Worm (Caenorhabditis elegans): Measurements from ENCODE around the gene kel-8.
"Not testable (repeated sequence)": the region's sequence is repeated elsewhere in the genome, so short reads cannot be mapped to it uniquely, and the experiment has no call there.

Gene kel-8

ce11 chrV:2671155-2671554 is at the start of gene kel-8:
TSS of gene kel-8 (plus strand) at chrV:2671455.
- no peak for TF ChIP-seq unc-62 (GFP tag; optimal IDR thresholded peaks at IDR 0.05)

DNA sequence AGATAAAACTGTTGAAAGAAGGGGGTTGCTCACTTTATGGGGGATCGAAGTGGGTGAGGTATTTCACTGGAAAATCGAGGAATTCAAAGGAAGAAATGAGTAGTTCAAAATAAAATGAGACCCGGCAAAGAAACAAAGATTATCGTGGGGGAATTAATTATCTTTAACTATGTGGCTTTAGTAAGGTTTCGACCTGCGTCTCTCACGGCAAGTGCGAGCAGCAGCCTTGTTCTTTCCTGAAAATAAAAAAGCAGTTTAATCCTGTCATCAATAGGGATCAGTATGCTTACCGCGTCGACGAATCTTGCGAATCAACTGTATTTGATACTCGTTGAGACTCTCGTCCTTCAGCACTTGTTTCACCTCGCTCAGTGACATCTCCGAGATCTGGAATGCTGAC is 49.4 kb upstream of the kel-8 start, which contains the start of gene srh-271:
srh-271 (minus strand) TSS at position 101 of the 400 bp plus-strand sequence.
- TF ChIP-seq unc-62 (GFP tag; optimal IDR thresholded peaks at IDR 0.05), result no peak

- no peak for TF ChIP-seq unc-62 (GFP tag; optimal IDR thresholded peaks at IDR 0.05)
Measured at ce11 chrV:2623765-2624164, 47.5 kb upstream of the kel-8 start.

DNA sequence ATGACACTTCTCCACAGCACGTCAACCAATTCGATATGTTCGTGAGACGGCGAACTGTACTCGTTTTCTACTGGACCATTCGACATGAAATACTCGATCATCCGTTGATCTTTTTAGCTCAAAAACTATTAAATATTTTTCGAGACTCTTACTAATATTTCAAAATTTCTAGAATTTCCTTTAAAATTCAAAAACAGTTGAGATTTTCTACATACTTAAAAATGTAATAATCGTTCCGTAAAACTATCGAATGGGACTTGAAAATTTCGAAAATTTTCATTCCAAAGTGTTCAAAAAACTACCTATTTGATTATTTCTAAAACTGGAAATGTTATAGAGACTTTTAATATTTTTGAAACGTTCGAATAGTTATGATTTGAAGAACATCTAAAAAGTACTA is 45.9 kb upstream of the kel-8 start, which contains the start of gene sknr-1:
sknr-1 (minus strand) TSS at position 101 of the 400 bp plus-strand sequence.
- TF ChIP-seq unc-62 (GFP tag; optimal IDR thresholded peaks at IDR 0.05), result not testable (repeated sequence)

- TF ChIP-seq unc-62 (GFP tag; optimal IDR thresholded peaks at IDR 0.05), result no peak
Measured at ce11 chrV:2638545-2638944, 32.7 kb upstream of the kel-8 start, which contains the start of gene W02H5.19. TSS of gene W02H5.19 (plus strand) at chrV:2638890.

DNA sequence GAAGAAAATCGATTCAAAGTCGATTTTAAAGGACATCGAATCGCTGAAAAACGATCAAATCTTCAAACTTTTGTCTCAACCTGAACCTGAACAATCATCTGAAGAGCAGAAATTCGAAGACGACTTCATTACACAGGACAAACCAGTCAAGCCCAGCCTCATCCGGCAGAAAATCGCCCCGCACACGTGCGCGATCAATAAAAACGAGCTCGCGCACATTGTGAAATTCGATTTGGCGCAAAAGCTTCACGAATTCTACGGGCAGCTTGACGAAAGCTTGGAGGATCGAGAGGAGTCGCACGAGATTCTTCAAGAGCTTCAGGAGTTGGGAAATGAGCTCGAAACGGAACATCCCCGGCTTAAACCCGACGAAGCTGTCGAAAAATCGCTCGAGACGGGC is 32.2 kb upstream of the kel-8 start, which contains the start of gene W02H5.2:
W02H5.2 (plus strand) TSS at position 301 of the 400 bp plus-strand sequence.
- no peak for TF ChIP-seq unc-62 (GFP tag; optimal IDR thresholded peaks at IDR 0.05)

DNA sequence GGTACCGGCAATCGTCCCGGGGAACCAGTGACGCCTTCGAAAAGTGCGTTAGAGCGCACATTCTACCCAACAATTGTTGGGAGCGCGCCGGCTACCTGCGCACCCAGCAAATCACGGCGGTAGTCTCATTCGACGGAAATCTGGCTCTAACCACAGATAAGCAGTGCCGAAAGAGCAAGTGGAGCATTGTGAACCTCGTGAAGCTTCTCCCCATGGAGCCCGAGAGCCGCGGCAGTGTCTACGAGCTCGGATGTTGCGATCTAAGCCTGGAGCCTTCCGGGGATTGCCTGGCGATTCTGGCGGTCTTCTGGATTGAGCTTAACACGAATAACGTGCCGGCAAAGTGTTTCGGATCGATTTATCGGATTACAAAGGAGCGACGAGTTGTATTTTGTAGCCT is 31.7 kb upstream of the kel-8 start:
- TF ChIP-seq unc-62 (GFP tag; optimal IDR thresholded peaks at IDR 0.05), result no peak

- no peak for TF ChIP-seq unc-62 (GFP tag; optimal IDR thresholded peaks at IDR 0.05)
Measured at ce11 chrV:2646067-2646466, 25.2 kb upstream of the kel-8 start.

DNA sequence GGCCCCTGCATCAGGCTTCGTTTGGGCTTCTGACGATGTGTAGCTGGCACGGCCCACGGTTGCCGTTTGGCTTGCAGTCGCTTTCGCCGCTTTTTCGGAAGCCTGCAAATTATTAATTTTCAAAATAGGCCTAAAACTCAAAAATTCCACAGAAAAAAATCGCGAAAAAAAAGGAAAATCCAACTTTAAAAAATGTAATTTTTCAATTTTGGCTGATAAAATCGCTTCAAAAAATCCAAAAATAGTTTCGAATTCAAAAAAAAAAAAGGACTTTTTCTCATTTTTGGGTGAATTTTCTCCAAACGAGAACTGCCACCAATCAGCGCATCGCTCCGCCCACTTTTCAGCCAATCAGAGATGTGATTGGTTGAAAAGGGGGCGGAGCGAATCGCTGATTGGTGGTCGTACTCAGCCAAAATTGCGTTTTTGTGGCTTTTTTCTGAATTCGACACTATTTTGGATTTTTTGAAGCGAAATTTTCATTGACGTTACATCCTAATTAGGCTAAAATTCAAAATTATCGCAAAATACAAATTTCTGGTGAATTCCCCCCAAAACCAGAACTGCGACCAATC is 23.9 kb upstream of the kel-8 start:
- TF ChIP-seq unc-62 (GFP tag; optimal IDR thresholded peaks at IDR 0.05), result no peak

- no peak for TF ChIP-seq unc-62 (GFP tag; optimal IDR thresholded peaks at IDR 0.05)
Measured at ce11 chrV:2650980-2651379, 20.3 kb upstream of the kel-8 start.

ce11 chrV:2652557-2653133 is 18.6 kb upstream of the kel-8 start, which contains the start of the genes W02H5.8 and angl-1:
TSS of gene W02H5.8 (minus strand) at chrV:2652657.
TSS of gene angl-1 (plus strand) at chrV:2653083.
- TF ChIP-seq unc-62 (GFP tag; optimal IDR thresholded peaks at IDR 0.05), result no peak

ce11 chrV:2656159-2656558 is 15.1 kb upstream of the kel-8 start:
- no peak for TF ChIP-seq unc-62 (GFP tag; optimal IDR thresholded peaks at IDR 0.05)

DNA sequence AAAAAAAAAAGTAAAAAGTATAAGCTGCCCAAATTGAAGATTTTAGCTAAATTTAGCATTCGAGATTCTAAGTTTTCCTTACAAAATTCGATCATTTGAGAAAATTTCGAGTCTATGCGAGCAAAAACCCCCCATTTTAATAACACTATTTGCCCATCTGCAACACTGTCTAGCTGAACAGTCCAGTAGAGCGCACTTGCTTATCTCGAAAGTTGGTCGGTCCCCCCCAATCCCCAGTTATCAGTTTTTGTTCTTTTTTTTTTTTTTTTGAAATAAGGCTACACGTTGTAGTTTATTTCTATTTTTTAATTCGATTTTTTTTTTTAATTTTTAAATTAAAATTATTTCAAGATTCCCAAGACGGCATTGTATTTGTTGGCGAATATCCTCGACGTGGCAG is 13.6 kb upstream of the kel-8 start:
- no peak for TF ChIP-seq unc-62 (GFP tag; optimal IDR thresholded peaks at IDR 0.05)

DNA sequence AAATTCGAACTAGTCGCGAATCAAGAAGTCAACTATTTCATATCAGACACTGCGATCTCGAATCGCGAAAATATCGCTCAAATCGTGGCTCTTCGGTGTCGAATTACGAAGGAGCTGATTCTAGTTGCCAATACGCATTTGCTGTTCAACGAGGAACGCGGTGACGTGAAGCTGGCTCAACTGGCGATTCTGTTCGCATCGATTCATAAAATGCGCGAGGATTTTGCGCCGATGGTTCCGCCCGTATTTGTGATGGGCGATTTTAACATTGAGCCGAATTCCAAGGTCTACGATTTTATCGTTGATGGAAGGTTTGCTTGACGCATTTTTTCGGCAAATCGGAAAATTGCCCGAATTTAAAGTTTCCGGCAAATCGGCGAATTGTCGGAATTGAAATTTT is 10.8 kb upstream of the kel-8 start:
- TF ChIP-seq unc-62 (GFP tag; optimal IDR thresholded peaks at IDR 0.05), result no peak

DNA sequence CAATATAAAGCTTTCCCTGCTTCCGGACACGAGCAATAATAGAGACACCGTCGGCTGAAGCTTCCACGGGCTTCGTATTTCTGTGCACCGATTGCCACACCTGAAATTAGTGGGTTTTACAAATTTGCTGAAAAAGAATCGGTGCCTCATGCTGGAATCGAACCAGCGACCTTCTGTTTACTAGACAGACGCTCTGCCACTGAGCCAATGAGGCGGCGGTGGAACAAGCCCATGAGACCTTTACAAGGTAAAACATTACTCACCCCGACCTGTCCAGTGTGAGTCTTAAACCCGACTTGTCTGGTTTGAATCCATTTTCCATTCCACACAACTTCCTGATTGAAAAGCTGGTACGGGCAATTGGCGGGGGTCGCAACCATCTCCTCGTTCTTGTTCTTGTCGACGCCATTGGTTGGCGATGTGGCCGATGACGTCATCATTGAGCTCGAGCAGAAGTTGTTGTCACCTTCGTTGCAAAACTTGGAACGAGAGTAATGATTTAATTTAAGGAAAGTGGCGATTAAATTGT is 6.7 kb upstream of the kel-8 start, which contains the start of gene ndx-2:
ndx-2 (minus strand) TSS at position 479 of the 529 bp plus-strand sequence.
- TF ChIP-seq unc-62 (GFP tag; optimal IDR thresholded peaks at IDR 0.05), result no peak

DNA sequence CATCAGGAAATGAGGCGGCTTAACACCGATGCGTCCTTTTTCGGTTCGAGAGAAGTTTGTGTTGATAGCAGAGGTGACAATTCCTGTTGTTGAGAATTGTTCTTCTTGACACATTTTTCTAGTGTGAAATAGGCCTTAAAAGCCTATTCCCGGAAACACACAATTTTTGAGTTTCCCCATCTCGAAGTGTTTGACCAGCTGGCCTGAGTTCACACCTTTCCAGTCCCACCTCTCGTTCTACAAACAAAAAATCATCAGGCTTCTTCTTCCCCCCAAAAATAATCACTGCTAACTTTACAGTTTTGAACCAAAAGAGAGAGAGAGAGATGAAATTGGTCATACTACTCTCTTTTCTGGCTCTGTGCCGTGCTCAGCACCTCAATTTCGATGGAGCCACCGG is 4.7 kb upstream of the kel-8 start, which contains the start of gene W02G9.4:
W02G9.4 (plus strand) TSS at position 301 of the 400 bp plus-strand sequence.
- no peak for TF ChIP-seq unc-62 (GFP tag; optimal IDR thresholded peaks at IDR 0.05)

ce11 chrV:2672603-2673002 is 1.3 kb downstream of the kel-8 start, which contains the start of gene W02G9.3:
TSS of gene W02G9.3 (plus strand) at chrV:2672986.
- no peak for TF ChIP-seq unc-62 (GFP tag; optimal IDR thresholded peaks at IDR 0.05)

Data from whole organism, dauer.